Worm (Caenorhabditis elegans): ENCODE data around the gene bbs-2.

ce11 chrIV:7916907-7917306 lies 16.9 kb upstream of the bbs-2 start:
- TF ChIP-seq ama-1 (optimal IDR thresholded peaks at IDR 0.05) (no peak), hmbx-1 (tag; optimal IDR thresholded peaks at IDR 0.05) (no peak), ets-7 (tag; optimal IDR thresholded peaks at IDR 0.05) (no peak), tra-4 (tag; optimal IDR thresholded peaks at IDR 0.05) (no peak), sea-1 (GFP tag; conservative IDR thresholded peaks at IDR 0.05) (no peak), F13C5.2 (tag; optimal IDR thresholded peaks at IDR 0.05) (no peak), pes-1 (GFP tag; IDR thresholded peaks at IDR 0.05) (no peak), ceh-36 (tag; optimal IDR thresholded peaks at IDR 0.05) (no peak), tbx-11 (GFP tag; IDR thresholded peaks at IDR 0.05) (no peak), scrt-1 (GFP tag; IDR thresholded peaks at IDR 0.05) (no peak)

All from whole organism, early embryonic.